Fruit fly (Drosophila melanogaster) whole organism, pupa: ENCODE results near the gene Top1.

ENCODE experiments used
- CG10348 ChIP-seq: fragments of 200-800 bp; sonication (Bioruptor generic); IDR thresholded peaks from 2 replicates; pipeline ENCODE4 v1.3.6; 2022; ENCODE audit warnings: missing biosample characterization, missing genetic modification characterization
- CG12605 ChIP-seq: fragments of 200-800 bp; sonication (Bioruptor generic); IDR thresholded peaks from 2 replicates; pipeline ENCODE4 v1.3.6; 2022; ENCODE audit warnings: missing biosample characterization, missing genetic modification characterization
- CG13204 ChIP-seq: fragments of 200-800 bp; sonication (Bioruptor generic); optimal IDR thresholded peaks from 2 replicates; lab custom pipeline; 2018; ENCODE audit warnings: missing biosample characterization, mild to moderate bottlenecking, missing genetic modification characterization, moderate library complexity
- CG14655 ChIP-seq: fragments of 200-800 bp; sonication (Bioruptor generic); optimal IDR thresholded peaks from 3 replicates; lab custom pipeline; 2017; ENCODE audit warnings: mild to moderate bottlenecking, missing biosample characterization, missing genetic modification reagents, missing genetic modification characterization
- CG15710 ChIP-seq: fragments of 200-800 bp; sonication (Bioruptor generic); optimal IDR thresholded peaks from 2 replicates; lab custom pipeline; 2018; ENCODE audit warnings: missing biosample characterization, mild to moderate bottlenecking, missing genetic modification characterization, moderate library complexity
- CG32121 ChIP-seq: fragments of 200-800 bp; sonication (Bioruptor generic); IDR thresholded peaks from 2 replicates; pipeline ENCODE4 v1.3.6; 2022; ENCODE audit warnings: missing biosample characterization, missing genetic modification characterization
- CG34367 ChIP-seq: fragments of 200-800 bp; sonication (Bioruptor generic); optimal IDR thresholded peaks from 2 replicates; lab custom pipeline; 2018; ENCODE audit warnings: missing biosample characterization, mild to moderate bottlenecking, missing genetic modification characterization
- CG4496 ChIP-seq: fragments of 200-800 bp; sonication (Bioruptor generic); IDR thresholded peaks from 3 replicates; pipeline ENCODE4 v1.3.6; 2022; ENCODE audit warnings: missing biosample characterization, missing genetic modification characterization
- CG8159 ChIP-seq: fragments of 200-800 bp; sonication (Bioruptor generic); optimal IDR thresholded peaks from 3 replicates; lab custom pipeline; 2018; ENCODE audit warnings: missing biosample characterization, mild to moderate bottlenecking, missing genetic modification characterization, moderate library complexity
- CG8301 ChIP-seq: fragments of 200-800 bp; sonication (Bioruptor generic); optimal IDR thresholded peaks from 2 replicates; lab custom pipeline; 2018; ENCODE audit warnings: missing biosample characterization, mild to moderate bottlenecking, missing genetic modification characterization
- CG9948 ChIP-seq: fragments of 200-800 bp; sonication (Bioruptor generic); optimal IDR thresholded peaks from 2 replicates; lab custom pipeline; 2018; ENCODE audit warnings: missing biosample characterization, mild to moderate bottlenecking, missing genetic modification characterization, moderate library complexity
- D1 ChIP-seq: fragments of 200-800 bp; sonication (Bioruptor generic); optimal IDR thresholded peaks from 2 replicates; lab custom pipeline; 2018; ENCODE audit warnings: missing biosample characterization, mild to moderate bottlenecking, missing genetic modification characterization, moderate library complexity
- EcR ChIP-seq: fragments of 200-800 bp; sonication (Bioruptor generic); optimal IDR thresholded peaks from 3 replicates; lab custom pipeline; 2019; ENCODE audit warnings: missing biosample characterization, missing genetic modification characterization, mild to moderate bottlenecking, moderate library complexity, missing genetic modification reagents
- Ets98B ChIP-seq: fragments of 200-800 bp; sonication (Bioruptor generic); IDR thresholded peaks from 2 replicates; pipeline ENCODE4 v1.3.6; 2022; ENCODE audit warnings: missing biosample characterization, missing genetic modification characterization
- Pif1A ChIP-seq: fragments of 200-800 bp; sonication (Bioruptor generic); optimal IDR thresholded peaks from 3 replicates; lab custom pipeline; 2016; ENCODE audit warnings: missing biosample characterization, missing genetic modification characterization
- Pif1B ChIP-seq: fragments of 200-800 bp; sonication (Bioruptor generic); optimal IDR thresholded peaks from 3 replicates; lab custom pipeline; 2016; ENCODE audit warnings: missing biosample characterization, missing genetic modification characterization
- Snoo ChIP-seq: fragments of 200-800 bp; sonication (Bioruptor generic); optimal IDR thresholded peaks from 3 replicates; lab custom pipeline; 2017; ENCODE audit warnings: missing biosample characterization, mild to moderate bottlenecking, missing genetic modification characterization, inconsistent platforms
- fd96Ca ChIP-seq: fragments of 200-800 bp; sonication (Bioruptor generic); IDR thresholded peaks from 3 replicates; pipeline ENCODE4 v1.3.6; 2022; ENCODE audit warnings: missing biosample characterization, missing genetic modification characterization
- gl ChIP-seq: fragments of 200-800 bp; sonication (Bioruptor generic); optimal IDR thresholded peaks from 2 replicates; lab custom pipeline; 2018; ENCODE audit warnings: missing biosample characterization, mild to moderate bottlenecking, missing genetic modification characterization
- rn ChIP-seq: fragments of 200-800 bp; sonication (Bioruptor generic); IDR thresholded peaks from 2 replicates; pipeline ENCODE4 v1.3.6; 2022; ENCODE audit warnings: missing biosample characterization, missing genetic modification characterization

Top1 gene

DNA sequence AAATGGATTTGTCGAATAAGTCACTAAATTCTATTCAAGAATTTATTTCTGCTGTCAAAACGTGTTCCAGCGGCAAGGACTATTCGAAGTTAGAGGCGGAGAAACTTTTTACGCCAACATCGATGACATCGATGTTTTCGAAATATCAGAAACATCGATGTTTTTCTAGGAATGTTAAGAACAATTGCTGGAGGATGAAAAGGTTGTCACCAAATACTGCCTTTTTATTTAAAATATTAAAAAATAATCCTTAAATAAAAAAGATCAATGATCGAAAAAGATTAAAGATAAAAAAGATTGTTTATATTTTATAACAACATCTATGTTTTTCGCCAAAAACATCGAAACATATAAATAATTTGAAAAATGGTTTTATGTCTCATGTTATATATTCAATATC lies 22.7 kb downstream of the Top1 start, which contains the start of gene CG9123:
Gene CG9123, minus strand, starts transcription at position 101 of the 400 bp plus-strand sequence.
- TF ChIP-seq CG34367 (no peak), EcR (GFP tag; lab: Kevin White, UChicago) (no peak), CG8301 (tag; lab: Kevin White, UChicago) (no peak), CG14655 (GFP tag; lab: Kevin White, UChicago) (no peak), CG12605 (GFP tag; lab: Robert Waterston, UW) (no peak), rn (GFP tag; lab: Robert Waterston, UW) (no peak), CG32121 (GFP tag; lab: Robert Waterston, UW) (no peak)

DNA sequence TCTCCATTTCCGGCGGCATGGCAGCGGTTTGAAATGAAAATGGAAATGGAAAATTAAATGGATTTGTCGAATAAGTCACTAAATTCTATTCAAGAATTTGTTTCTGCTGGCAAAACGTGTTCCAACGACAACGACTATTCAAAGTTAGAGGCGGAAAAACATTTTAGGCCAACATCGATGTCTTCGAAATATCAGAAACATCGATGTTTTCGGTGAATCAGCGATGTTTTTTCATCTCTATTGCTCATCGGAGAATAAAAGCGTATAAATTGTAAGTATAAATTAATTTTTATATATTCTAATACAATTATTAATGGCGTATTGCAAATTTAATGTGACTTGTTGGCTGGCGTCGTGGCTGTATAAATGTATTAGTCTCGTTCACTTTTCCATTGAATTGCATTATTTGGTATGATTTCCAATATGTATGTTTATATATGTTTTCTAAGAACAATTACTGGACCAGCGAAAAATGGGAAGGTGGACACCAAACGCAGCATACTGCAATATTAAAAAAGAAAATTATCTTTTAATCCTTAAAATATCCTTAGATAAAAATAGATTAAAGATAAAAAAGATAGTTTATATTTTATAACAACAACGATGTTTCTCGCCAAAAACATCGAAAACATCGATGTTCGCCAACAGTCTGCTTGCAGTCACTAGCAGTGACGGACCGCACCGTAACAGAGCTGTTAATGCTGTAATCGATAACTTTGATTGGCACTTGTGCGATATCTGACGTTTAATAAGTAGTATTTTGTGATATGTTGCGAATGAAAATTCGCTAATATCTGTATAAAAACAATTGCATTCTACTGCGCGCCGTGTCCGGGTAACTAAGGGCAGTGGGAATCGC lies 25.4 kb downstream of the Top1 start, which contains the start of the genes CG12608 and Prp5:
Gene CG12608, minus strand, starts transcription at position 153 of the 859 bp plus-strand sequence.
Gene Prp5, plus strand, starts transcription at position 697 of the 859 bp plus-strand sequence.
- TF ChIP-seq CG9948 = no peak
- no peak for TF ChIP-seq fd96Ca
- no peak for TF ChIP-seq Pif1B (GFP tag; lab: Kevin White, UChicago)
- no peak for TF ChIP-seq CG34367
- TF ChIP-seq rn (GFP tag; lab: Robert Waterston, UW) = no peak
- TF ChIP-seq Snoo (tag; lab: Kevin White, UChicago) = no peak

DNA sequence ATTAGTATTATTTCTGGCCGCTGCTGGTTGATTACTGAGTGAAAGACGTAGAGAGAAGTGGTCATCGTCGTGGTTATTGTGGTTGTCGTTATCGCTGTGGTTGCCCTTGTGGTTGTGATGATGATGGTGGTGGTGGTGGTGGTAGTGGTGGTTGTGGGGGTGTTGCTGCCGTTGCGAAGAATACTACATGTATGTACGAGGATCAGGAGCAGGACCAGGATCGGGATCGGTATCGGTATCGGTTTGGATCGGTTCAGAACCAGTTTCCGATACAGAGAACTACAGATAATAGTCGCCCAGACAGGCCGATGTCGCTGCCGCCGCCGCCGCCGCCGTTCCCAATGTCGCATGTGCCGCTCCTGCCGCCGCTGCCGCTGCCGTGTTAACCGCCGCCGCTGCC lies 33.4 kb downstream of the Top1 start:
- TF ChIP-seq CG8159 (tag; lab: Kevin White, UChicago) (no peak), CG32121 (GFP tag; lab: Robert Waterston, UW) (no peak), fd96Ca (no peak)

DNA sequence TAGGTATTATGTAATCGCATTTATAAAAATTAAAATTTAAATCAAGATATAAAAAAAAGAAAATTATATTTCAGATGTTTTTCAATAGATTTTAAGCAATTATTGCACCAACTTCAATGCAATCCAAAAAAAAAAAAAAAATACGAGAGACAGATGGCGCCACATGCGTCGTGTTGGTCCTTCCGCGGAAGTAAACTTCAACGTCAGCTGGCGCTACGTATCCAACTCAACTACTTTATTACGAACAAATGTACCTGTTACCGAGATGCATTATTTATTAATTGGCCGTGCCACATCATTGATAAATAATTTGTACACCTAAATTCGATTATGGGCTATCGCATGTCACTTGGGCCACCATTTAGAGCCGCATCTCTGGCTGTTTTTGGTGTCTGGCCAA lies 34.4 kb downstream of the Top1 start:
- TF ChIP-seq Pif1B (GFP tag; lab: Kevin White, UChicago) (no peak), CG8159 (tag; lab: Kevin White, UChicago) (no peak), CG14655 (GFP tag; lab: Kevin White, UChicago) (no peak), CG12605 (GFP tag; lab: Robert Waterston, UW) (no peak)

DNA sequence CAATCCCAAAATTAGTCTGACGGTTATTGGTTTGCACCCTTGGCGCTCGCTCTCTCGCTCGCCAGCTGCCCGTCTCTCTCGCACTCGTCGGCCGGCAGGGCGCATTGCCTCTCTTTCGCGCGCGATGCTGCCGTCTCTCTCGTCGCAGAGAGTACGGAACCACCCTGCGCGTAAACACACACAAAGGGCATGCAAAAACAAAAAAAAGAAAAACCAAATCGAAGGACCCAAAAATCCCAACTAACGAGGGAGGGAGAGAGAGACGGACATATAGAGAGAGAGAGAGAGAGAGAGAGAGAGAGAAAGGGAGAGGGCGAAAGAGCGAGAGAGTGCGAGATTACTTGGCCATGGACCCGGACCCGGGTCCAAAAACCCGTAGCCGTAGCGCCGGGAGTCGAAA lies 37.1 kb downstream of the Top1 start:
- TF ChIP-seq CG12605 (GFP tag; lab: Robert Waterston, UW) (no peak), D1 (tag; lab: Kevin White, UChicago) (no peak)

DNA sequence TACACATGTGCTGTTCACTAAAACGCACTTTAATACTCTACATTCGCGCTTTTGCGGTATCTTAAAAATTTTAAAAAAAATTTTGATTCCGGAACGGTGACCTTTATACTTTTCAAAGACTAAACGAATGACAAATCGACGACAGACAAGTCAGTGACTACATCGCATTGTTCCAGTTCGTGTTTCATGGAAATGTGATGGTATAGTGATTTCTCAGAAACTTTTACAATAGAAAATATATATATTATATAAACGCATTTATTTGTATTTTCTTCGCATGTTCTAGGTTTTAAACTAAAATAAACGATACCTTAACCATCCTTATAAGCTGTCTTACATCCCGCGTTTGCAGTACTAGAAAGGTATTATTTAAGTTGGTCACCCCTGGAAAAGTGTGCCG lies 41.7 kb downstream of the Top1 start, which contains the start of gene Pp1-13C:
Gene Pp1-13C, minus strand, starts transcription at position 101 of the 400 bp plus-strand sequence.
- TF ChIP-seq Pif1A (GFP tag; lab: Kevin White, UChicago) (no peak), CG10348 (no peak), CG8301 (tag; lab: Kevin White, UChicago) (no peak), gl (tag; lab: Kevin White, UChicago) (no peak), CG12605 (GFP tag; lab: Robert Waterston, UW) (no peak), CG15710 (tag; lab: Kevin White, UChicago) (no peak), D1 (tag; lab: Kevin White, UChicago) (no peak), CG4496 (GFP tag; lab: Robert Waterston, UW) (no peak), Pif1B (GFP tag; lab: Kevin White, UChicago) (no peak), Ets98B (GFP tag; lab: Robert Waterston, UW) (no peak), CG9948 (no peak), CG32121 (GFP tag; lab: Robert Waterston, UW) (no peak)

DNA sequence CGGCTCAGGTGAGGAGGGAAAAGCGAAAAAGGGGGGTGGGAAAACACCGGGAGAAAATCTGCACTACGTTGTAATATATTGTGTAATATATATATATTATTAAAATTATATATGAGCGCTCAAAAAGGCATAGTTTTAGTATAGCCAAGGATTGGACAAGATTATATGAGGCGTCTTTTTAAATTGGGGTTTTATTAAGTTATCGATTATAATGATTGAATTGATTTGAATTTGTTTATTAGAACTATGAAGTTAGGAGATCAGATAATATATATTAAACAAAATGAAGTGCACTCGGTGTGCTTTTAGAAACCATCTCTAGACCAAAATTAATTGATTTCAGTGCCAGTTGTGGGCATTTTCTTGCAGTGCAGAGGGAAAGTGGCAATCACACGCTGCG lies 44.4 kb downstream of the Top1 start:
- TF ChIP-seq CG8159 (tag; lab: Kevin White, UChicago) (peak; percentile 38), CG34367 (no peak), gl (tag; lab: Kevin White, UChicago) (no peak), Pif1B (GFP tag; lab: Kevin White, UChicago) (no peak), CG13204 (GFP tag; lab: Kevin White, UChicago) (no peak), CG4496 (GFP tag; lab: Robert Waterston, UW) (no peak), CG15710 (tag; lab: Kevin White, UChicago) (peak; percentile 3), CG14655 (GFP tag; lab: Kevin White, UChicago) (peak; percentile 1)

DNA sequence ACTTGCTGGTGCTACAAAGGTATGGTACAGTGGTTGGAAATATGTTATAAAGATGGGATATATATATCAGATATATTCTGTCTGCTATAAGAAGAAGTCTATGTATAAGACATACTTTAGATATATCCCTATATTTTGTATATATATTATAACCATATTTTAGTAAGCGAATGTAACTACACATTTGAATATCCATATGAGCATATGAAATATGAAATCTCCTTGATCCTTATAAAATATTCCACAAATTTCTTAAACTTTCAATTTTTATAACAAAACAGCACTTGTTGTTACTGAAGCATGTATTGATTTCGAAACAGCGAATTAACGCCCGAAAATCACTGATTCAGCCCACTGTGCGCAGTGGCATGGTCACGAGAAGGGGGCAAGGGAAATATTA lies 45.2 kb downstream of the Top1 start:
- no peak for TF ChIP-seq CG12605 (GFP tag; lab: Robert Waterston, UW)
- peak; percentile 39 for TF ChIP-seq CG8159 (tag; lab: Kevin White, UChicago)
